Worm (Caenorhabditis elegans) whole organism, L4 larva: ENCODE results near the gene M199.136.

Experiments used
- unc-62 ChIP-seq, 3 experiments: fragments of 150-350 bp in 1 of 3; sonication (generic microtip); optimal IDR thresholded peaks in 2 of 3; peaks in 1 of 3; 1 replicate in 1 of 3; 2 replicates in 2 of 3; lab custom pipeline; 2014 to 2017; ENCODE audit warnings: missing biosample characterization in 3 of 3, missing genetic modification characterization in 3 of 3, missing genetic modification reagents in 3 of 3, missing genotype in 1 of 3
- ztf-7 ChIP-seq: fragments of 150-350 bp; optimal IDR thresholded peaks from 2 replicates; lab custom pipeline; 2014; ENCODE audit warnings: missing biosample characterization, missing genetic modification characterization

DNA sequence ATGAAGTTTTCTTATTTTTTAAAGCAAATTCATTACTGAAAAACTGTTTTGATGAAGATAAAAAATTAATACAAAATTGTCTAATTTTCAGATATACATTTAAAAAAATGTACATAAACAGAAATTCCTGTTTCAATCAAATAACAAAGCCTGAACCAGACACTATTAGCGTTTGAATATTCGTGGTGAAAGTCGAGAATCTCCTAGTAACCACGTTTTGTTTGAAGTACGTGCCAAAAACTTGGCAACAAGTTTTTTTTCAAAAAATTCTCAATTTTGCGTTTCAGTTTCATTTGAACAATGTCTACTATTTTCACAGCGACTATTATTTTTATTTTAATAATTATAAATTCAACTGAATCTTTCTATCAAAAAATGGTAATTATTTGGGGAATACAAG, 4.4 kb downstream of the M199.136 start, which contains the start of gene M199.7:
- TF ChIP-seq unc-62 (GFP tag; optimal IDR thresholded peaks at IDR 0.05 in 1 of 2; lab: Kevin White, UChicago) (no peak), unc-62 (tag; optimal IDR thresholded peaks at IDR 0.05; lab: Kevin White, UChicago) (no peak), ztf-7 (tag; lab: Kevin White, UChicago) (no peak)
